Worm (Caenorhabditis elegans) whole organism, late embryonic: Measurements from ENCODE around the gene gpr-1.
A peak's percentile ranks its signal among the peaks of the same experiment; 100 is the strongest.

Source experiments
- C08G9.2 ChIP-seq: sonication (generic microtip); optimal IDR thresholded peaks from 2 replicates; lab custom pipeline; 2016; ENCODE audit warnings: mild to moderate bottlenecking, missing genetic modification characterization, moderate library complexity, missing compliant biosample characterization
- ahr-1 ChIP-seq: sonication (generic microtip); optimal IDR thresholded peaks from 2 replicates; lab custom pipeline; 2016; ENCODE audit warnings: missing genetic modification characterization, missing compliant biosample characterization
- ama-1 ChIP-seq: fragments of 150-350 bp; optimal IDR thresholded peaks from 2 replicates; lab custom pipeline; 2014
- ceh-19 ChIP-seq: fragments of 200-800 bp; sonication (Bioruptor generic); optimal IDR thresholded peaks from 2 replicates; lab custom pipeline; 2018; ENCODE audit warnings: mild to moderate bottlenecking, missing genetic modification characterization, missing compliant biosample characterization
- ceh-31 ChIP-seq: sonication (generic microtip); optimal IDR thresholded peaks from 2 replicates; lab custom pipeline; 2016; ENCODE audit warnings: missing genetic modification characterization, missing compliant biosample characterization
- ceh-34 ChIP-seq: sonication (generic microtip); optimal IDR thresholded peaks from 2 replicates; lab custom pipeline; 2016; ENCODE audit warnings: mild to moderate bottlenecking, missing genetic modification characterization, missing compliant biosample characterization
- ceh-45 ChIP-seq: fragments of 200-800 bp; sonication (Bioruptor generic); IDR thresholded peaks from 2 replicates; pipeline ENCODE4 v1.3.6; 2022; ENCODE audit warnings: missing genetic modification reagents, missing genetic modification characterization, missing compliant biosample characterization
- elt-2 ChIP-seq: sonication (generic microtip); optimal IDR thresholded peaks from 2 replicates; lab custom pipeline; 2016; ENCODE audit warnings: missing genetic modification reagents, missing genetic modification characterization, missing compliant biosample characterization
- ets-4 ChIP-seq: sonication (generic microtip); optimal IDR thresholded peaks from 2 replicates; lab custom pipeline; 2016; ENCODE audit warnings: missing genetic modification characterization, missing compliant biosample characterization
- fax-1 ChIP-seq: sonication (generic microtip); optimal IDR thresholded peaks from 2 replicates; lab custom pipeline; 2016; ENCODE audit warnings: missing genotype, missing genetic modification characterization, missing compliant biosample characterization
- fkh-6 ChIP-seq: sonication (generic microtip); optimal IDR thresholded peaks from 2 replicates; lab custom pipeline; 2016; ENCODE audit warnings: missing genetic modification characterization, missing compliant biosample characterization
- hlh-13 ChIP-seq: fragments of 200-800 bp; sonication (Bioruptor generic); optimal IDR thresholded peaks from 2 replicates; lab custom pipeline; 2018; ENCODE audit warnings: mild to moderate bottlenecking, missing genetic modification characterization, missing compliant biosample characterization
- lin-11 ChIP-seq: fragments of 200-800 bp; sonication (Bioruptor generic); optimal IDR thresholded peaks from 2 replicates; lab custom pipeline; 2018; ENCODE audit warnings: mild to moderate bottlenecking, missing genetic modification characterization, missing compliant biosample characterization
- mec-3 ChIP-seq: sonication (generic microtip); optimal IDR thresholded peaks from 2 replicates; lab custom pipeline; 2016; ENCODE audit warnings: borderline replicate concordance, missing genetic modification characterization, missing compliant biosample characterization
- nfya-1 ChIP-seq: sonication (generic microtip); optimal IDR thresholded peaks from 2 replicates; lab custom pipeline; 2017; ENCODE audit warnings: missing genetic modification characterization, mild to moderate bottlenecking, missing compliant biosample characterization, antibody characterized with exemption, moderate library complexity
- nhr-232 ChIP-seq: sonication (generic microtip); optimal IDR thresholded peaks from 2 replicates; lab custom pipeline; 2016; ENCODE audit warnings: missing genetic modification characterization, missing compliant biosample characterization
- odd-2 ChIP-seq: sonication (generic microtip); optimal IDR thresholded peaks from 2 replicates; lab custom pipeline; 2017; ENCODE audit warnings: antibody characterized with exemption, mild to moderate bottlenecking, missing genetic modification characterization, missing compliant biosample characterization
- pat-9 ChIP-seq: fragments of 200-800 bp; sonication (Bioruptor generic); optimal IDR thresholded peaks from 2 replicates; lab custom pipeline; 2018; ENCODE audit warnings: mild to moderate bottlenecking, missing genetic modification characterization, moderate library complexity, missing compliant biosample characterization
- pha-2 ChIP-seq: sonication (generic microtip); optimal IDR thresholded peaks from 2 replicates; lab custom pipeline; 2017; ENCODE audit warnings: mild to moderate bottlenecking, missing genetic modification characterization, missing compliant biosample characterization
- pros-1 ChIP-seq: fragments of 150-350 bp; optimal IDR thresholded peaks from 2 replicates; lab custom pipeline; 2014; ENCODE audit warnings: missing biosample characterization, missing genetic modification reagents, missing genetic modification characterization
- ref-2 ChIP-seq: sonication (generic microtip); optimal IDR thresholded peaks from 2 replicates; lab custom pipeline; 2016; ENCODE audit warnings: missing genetic modification characterization, missing compliant biosample characterization
- sox-4 ChIP-seq: sonication (generic microtip); optimal IDR thresholded peaks from 2 replicates; lab custom pipeline; 2017; ENCODE audit warnings: mild to moderate bottlenecking, missing genetic modification characterization, inconsistent platforms, missing compliant biosample characterization
- syd-9 ChIP-seq: sonication (generic microtip); optimal IDR thresholded peaks from 2 replicates; lab custom pipeline; 2016; ENCODE audit warnings: mild to moderate bottlenecking, missing genetic modification characterization, moderate library complexity, missing compliant biosample characterization
- tbx-2 ChIP-seq: sonication (generic microtip); optimal IDR thresholded peaks from 2 replicates; lab custom pipeline; 2016; ENCODE audit warnings: missing genetic modification characterization, missing compliant biosample characterization
- tbx-7 ChIP-seq: sonication (generic microtip); optimal IDR thresholded peaks from 2 replicates; lab custom pipeline; 2016; ENCODE audit warnings: missing genotype, missing genetic modification characterization, missing compliant biosample characterization
- ttx-3 ChIP-seq: sonication (generic microtip); optimal IDR thresholded peaks from 2 replicates; lab custom pipeline; 2016; ENCODE audit warnings: missing genetic modification reagents, missing genetic modification characterization, missing compliant biosample characterization
- unc-42 ChIP-seq: sonication (generic microtip); optimal IDR thresholded peaks from 2 replicates; lab custom pipeline; 2016; ENCODE audit warnings: missing genotype, missing genetic modification characterization, missing compliant biosample characterization
- unc-86 ChIP-seq: sonication (generic microtip); optimal IDR thresholded peaks from 2 replicates; lab custom pipeline; 2016; ENCODE audit warnings: missing genetic modification characterization, missing compliant biosample characterization
- ztf-16 ChIP-seq: sonication (generic microtip); optimal IDR thresholded peaks from 2 replicates; lab custom pipeline; 2017; ENCODE audit warnings: missing genetic modification characterization, missing compliant biosample characterization

Gene gpr-1

ce11 chrIII:8602148-8602547 is 26.6 kb upstream of the gpr-1 start:
- TF ChIP-seq pat-9 (tag; lab: Kevin White, UChicago), result no peak
- TF ChIP-seq sox-4 (tag; lab: Kevin White, UChicago), result no peak
- no peak for TF ChIP-seq ahr-1 (tag; lab: Kevin White, UChicago)
- no peak for TF ChIP-seq unc-86 (tag; lab: Kevin White, UChicago)
- TF ChIP-seq nfya-1 (tag; lab: Kevin White, UChicago), result no peak
- no peak for TF ChIP-seq odd-2 (tag; lab: Kevin White, UChicago)
- TF ChIP-seq fax-1 (tag; lab: Kevin White, UChicago), result no peak
- no peak for TF ChIP-seq ceh-31 (tag; lab: Kevin White, UChicago)
- TF ChIP-seq tbx-7, result no peak
- TF ChIP-seq ttx-3 (tag; lab: Kevin White, UChicago), result no peak
- no peak for TF ChIP-seq ceh-45 (GFP tag; lab: Robert Waterston, UW)
- no peak for TF ChIP-seq ref-2 (tag; lab: Kevin White, UChicago)
- TF ChIP-seq syd-9 (tag; lab: Kevin White, UChicago), result no peak
- no peak for TF ChIP-seq fkh-6 (tag; lab: Kevin White, UChicago)

ce11 chrIII:8605532-8605931 is 23.2 kb upstream of the gpr-1 start, which contains the start of gene C06E1.1:
C06E1.1 (plus strand) TSS chrIII:8605832.
- TF ChIP-seq nfya-1 (tag; lab: Kevin White, UChicago) (no peak), mec-3 (tag; lab: Kevin White, UChicago) (no peak), pha-2 (tag; lab: Kevin White, UChicago) (no peak), lin-11 (no peak), pros-1 (tag; lab: Kevin White, UChicago) (no peak)

- TF ChIP-seq syd-9 (tag; lab: Kevin White, UChicago) (no peak), nhr-232 (tag; lab: Kevin White, UChicago) (no peak), unc-42 (tag; lab: Kevin White, UChicago) (no peak), elt-2 (tag; lab: Kevin White, UChicago) (no peak), hlh-13 (no peak), fkh-6 (tag; lab: Kevin White, UChicago) (no peak), C08G9.2 (no peak), ceh-19 (GFP tag; lab: Kevin White, UChicago) (no peak), ahr-1 (tag; lab: Kevin White, UChicago) (no peak), odd-2 (tag; lab: Kevin White, UChicago) (no peak), pat-9 (tag; lab: Kevin White, UChicago) (no peak)
Measured at ce11 chrIII:8609683-8610082, 19.0 kb upstream of the gpr-1 start, which contains the start of gene C06E1.9. C06E1.9 (minus strand) TSS chrIII:8609783.

- TF ChIP-seq syd-9 (tag; lab: Kevin White, UChicago) (no peak), ama-1 (no peak)
Measured at ce11 chrIII:8611282-8611681, 17.4 kb upstream of the gpr-1 start.

ce11 chrIII:8613573-8613972 is 15.2 kb upstream of the gpr-1 start:
- TF ChIP-seq pros-1 (tag; lab: Kevin White, UChicago) (no peak), ets-4 (tag; lab: Kevin White, UChicago) (no peak), syd-9 (tag; lab: Kevin White, UChicago) (no peak), C08G9.2 (no peak), odd-2 (tag; lab: Kevin White, UChicago) (no peak), mec-3 (tag; lab: Kevin White, UChicago) (no peak), ceh-34 (no peak)

- TF ChIP-seq tbx-2 (no peak), ztf-16 (tag; lab: Kevin White, UChicago) (no peak), unc-42 (tag; lab: Kevin White, UChicago) (peak; percentile 47), ceh-45 (GFP tag; lab: Robert Waterston, UW) (no peak)
Measured at ce11 chrIII:8614490-8614889, 14.2 kb upstream of the gpr-1 start, which contains the start of gene rha-2. rha-2 (minus strand) TSS chrIII:8614569.
